Fruit fly (Drosophila melanogaster): ENCODE measurements around the gene Rsph9.

Rsph9 gene

DNA sequence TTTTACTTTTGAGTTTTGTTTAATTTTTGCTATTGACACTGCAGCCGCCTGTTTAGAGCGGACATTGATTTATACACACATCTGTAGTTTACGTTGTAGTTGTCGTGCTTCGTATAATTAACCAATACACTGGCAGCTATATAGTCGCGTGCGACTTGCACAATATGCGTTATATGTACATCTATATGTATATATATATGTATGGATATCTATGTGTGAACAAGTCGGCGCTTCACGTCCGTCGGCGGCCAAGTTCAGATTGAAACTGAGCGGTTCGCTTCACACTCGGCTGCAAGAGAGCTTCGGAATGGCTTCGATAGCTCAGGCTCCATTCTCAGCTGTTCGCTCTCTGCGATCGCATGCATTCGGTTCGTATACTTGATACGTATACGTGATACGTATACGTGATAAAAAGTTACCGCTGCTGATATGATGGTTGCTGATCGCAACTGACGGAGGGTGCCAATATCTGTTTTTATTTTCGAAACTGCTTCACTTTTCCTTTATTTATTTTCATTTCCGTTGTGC lies 15.6 kb upstream of the Rsph9 start:
- TF ChIP-seq rn (GFP tag; IDR thresholded peaks at IDR 0.05) (no peak), Snoo (tag; optimal IDR thresholded peaks at IDR 0.05) (peak; percentile 22), CG13204 (GFP tag; optimal IDR thresholded peaks at IDR 0.05) (peak; percentile 56), EcR (GFP tag; optimal IDR thresholded peaks at IDR 0.05) (peak; percentile 83), CG10348 (GFP tag; IDR thresholded peaks at IDR 0.05) (no peak), CG32121 (GFP tag; IDR thresholded peaks at IDR 0.05) (peak; percentile 50; the same call in 1 of the 2 replicates), CG12605 (GFP tag; IDR thresholded peaks at IDR 0.05) (peak; percentile 63), Pif1B (GFP tag; optimal IDR thresholded peaks at IDR 0.05) (peak; percentile 72), CG9948 (tag; optimal IDR thresholded peaks at IDR 0.05) (no peak), fd96Ca (GFP tag; IDR thresholded peaks at IDR 0.05) (no peak; the same call in 2 of the 3 replicates), CG34367 (tag; optimal IDR thresholded peaks at IDR 0.05) (peak; percentile 27), Ets98B (GFP tag; IDR thresholded peaks at IDR 0.05) (peak; percentile 72), CG14655 (GFP tag; optimal IDR thresholded peaks at IDR 0.05) (peak; percentile 43), gl (tag; optimal IDR thresholded peaks at IDR 0.05) (peak; percentile 57), D1 (tag; optimal IDR thresholded peaks at IDR 0.05) (no peak), CG4496 (GFP tag; IDR thresholded peaks at IDR 0.05) (peak; percentile 60; the same call in 2 of the 3 replicates), Pif1A (GFP tag; optimal IDR thresholded peaks at IDR 0.05) (peak; percentile 56), CG15710 (tag; optimal IDR thresholded peaks at IDR 0.05) (peak; percentile 10), CG8301 (tag; optimal IDR thresholded peaks at IDR 0.05) (peak; percentile 5), CG17806 (tag; optimal IDR thresholded peaks at IDR 0.05) (peak; percentile 42), CG8159 (tag; optimal IDR thresholded peaks at IDR 0.05) (peak; percentile 49)

DNA sequence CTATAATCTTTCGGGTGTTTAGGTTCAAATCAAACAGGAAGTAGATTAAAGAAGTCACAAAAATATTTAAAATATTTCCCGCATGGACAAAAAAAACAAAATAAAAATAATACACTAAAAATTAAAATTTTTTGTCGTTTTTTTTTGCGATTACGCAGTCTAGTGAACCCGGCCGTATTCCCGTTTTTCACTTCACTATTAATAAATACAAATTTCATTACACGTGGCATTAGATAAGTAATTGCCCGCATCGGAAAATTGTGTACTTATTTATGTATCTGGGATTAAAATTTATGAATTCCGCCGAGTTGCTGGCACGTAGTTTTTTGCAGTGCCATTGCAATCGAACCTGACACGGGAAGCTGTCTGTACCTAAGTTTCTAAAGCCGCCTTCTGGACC lies 14.8 kb upstream of the Rsph9 start:
- TF ChIP-seq CG8301 (tag; optimal IDR thresholded peaks at IDR 0.05), result peak; percentile 18
- peak; percentile 46 for TF ChIP-seq CG8159 (tag; optimal IDR thresholded peaks at IDR 0.05)
- peak; percentile 47; the same call in 1 of the 3 replicates for TF ChIP-seq fd96Ca (GFP tag; IDR thresholded peaks at IDR 0.05)
- no peak for TF ChIP-seq CG4496 (GFP tag; IDR thresholded peaks at IDR 0.05)
- peak; percentile 42 for TF ChIP-seq Pif1A (GFP tag; optimal IDR thresholded peaks at IDR 0.05)
- peak; percentile 11 for TF ChIP-seq CG17806 (tag; optimal IDR thresholded peaks at IDR 0.05)
- TF ChIP-seq CG12605 (GFP tag; IDR thresholded peaks at IDR 0.05), result no peak
- TF ChIP-seq CG10348 (GFP tag; IDR thresholded peaks at IDR 0.05), result no peak
- TF ChIP-seq CG15710 (tag; optimal IDR thresholded peaks at IDR 0.05), result peak; percentile 42
- TF ChIP-seq CG13204 (GFP tag; optimal IDR thresholded peaks at IDR 0.05), result no peak
- no peak for TF ChIP-seq gl (tag; optimal IDR thresholded peaks at IDR 0.05)
- TF ChIP-seq Ets98B (GFP tag; IDR thresholded peaks at IDR 0.05), result no peak
- peak; percentile 60 for TF ChIP-seq CG14655 (GFP tag; optimal IDR thresholded peaks at IDR 0.05)
- no peak for TF ChIP-seq D1 (tag; optimal IDR thresholded peaks at IDR 0.05)
- TF ChIP-seq CG32121 (GFP tag; IDR thresholded peaks at IDR 0.05), result no peak; the same call in 1 of the 2 replicates
- no peak for TF ChIP-seq EcR (GFP tag; optimal IDR thresholded peaks at IDR 0.05)
- no peak for TF ChIP-seq CG34367 (tag; optimal IDR thresholded peaks at IDR 0.05)
- TF ChIP-seq CG9948 (tag; optimal IDR thresholded peaks at IDR 0.05), result peak; percentile 21

DNA sequence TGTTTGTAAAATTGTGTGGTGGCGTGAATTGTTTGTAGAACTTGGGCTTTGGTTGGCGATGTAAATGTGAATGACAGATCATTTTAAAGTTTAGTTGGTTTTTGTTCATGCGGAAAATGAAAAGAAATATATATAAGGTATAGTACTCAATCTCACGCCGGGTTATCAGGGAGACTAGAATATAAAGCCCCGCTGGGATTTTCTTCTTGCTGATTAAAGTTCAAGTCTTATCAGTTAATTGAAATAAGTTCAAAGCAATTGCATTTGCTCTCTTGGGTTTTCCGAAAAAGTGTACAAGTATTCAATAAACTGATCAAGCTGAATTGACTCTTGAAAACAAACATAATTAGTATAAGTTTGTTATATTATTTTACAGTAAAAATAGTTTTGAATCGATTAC lies 13.0 kb upstream of the Rsph9 start:
- TF ChIP-seq CG12605 (GFP tag; IDR thresholded peaks at IDR 0.05) (no peak), EcR (GFP tag; optimal IDR thresholded peaks at IDR 0.05) (peak; percentile 4)

DNA sequence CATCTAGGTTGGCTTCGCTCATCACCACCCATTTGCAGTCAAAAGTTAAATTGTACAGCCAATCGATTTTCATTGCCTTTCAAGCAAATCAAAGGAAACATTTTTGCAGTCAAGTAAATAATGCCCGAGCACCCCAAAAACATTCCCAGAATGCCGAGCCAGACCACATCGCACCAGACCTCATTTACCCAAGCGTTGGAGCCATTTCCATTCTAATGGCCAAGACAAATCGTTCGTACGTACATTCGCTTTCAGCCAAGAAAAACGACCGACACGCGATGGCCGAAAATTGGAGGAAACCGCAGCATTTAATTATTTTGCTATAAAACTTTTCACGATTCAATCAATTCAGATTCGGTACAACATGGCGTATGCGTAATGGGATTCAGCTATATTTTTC lies 12.6 kb upstream of the Rsph9 start:
- no peak for TF ChIP-seq CG17806 (tag; optimal IDR thresholded peaks at IDR 0.05)
- no peak for TF ChIP-seq gl (tag; optimal IDR thresholded peaks at IDR 0.05)
- TF ChIP-seq Pif1A (GFP tag; optimal IDR thresholded peaks at IDR 0.05), result no peak
- no peak for TF ChIP-seq fd96Ca (GFP tag; IDR thresholded peaks at IDR 0.05)
- no peak for TF ChIP-seq CG14655 (GFP tag; optimal IDR thresholded peaks at IDR 0.05)
- TF ChIP-seq Pif1B (GFP tag; optimal IDR thresholded peaks at IDR 0.05), result no peak
- TF ChIP-seq CG34367 (tag; optimal IDR thresholded peaks at IDR 0.05), result no peak
- TF ChIP-seq CG4496 (GFP tag; IDR thresholded peaks at IDR 0.05), result no peak

DNA sequence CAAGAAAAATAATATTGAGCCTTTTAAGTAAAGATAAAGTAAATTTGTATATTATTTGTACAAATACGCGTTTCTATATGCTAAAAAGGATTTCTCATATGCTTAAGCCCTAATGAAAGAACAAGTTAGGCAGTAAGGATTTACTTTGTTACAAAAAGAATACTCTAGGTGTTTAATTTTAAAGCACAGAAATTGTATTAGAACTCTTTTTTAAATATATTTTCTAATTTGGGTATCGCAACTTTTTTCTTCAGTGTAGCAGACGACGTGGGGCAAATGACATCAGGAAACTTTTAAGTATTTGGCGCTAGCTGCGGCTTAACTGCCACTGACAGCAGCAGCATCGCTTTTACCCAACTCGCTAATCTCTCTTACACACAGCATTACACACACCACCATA lies 9.7 kb upstream of the Rsph9 start:
- TF ChIP-seq CG8301 (tag; optimal IDR thresholded peaks at IDR 0.05), result no peak
- TF ChIP-seq CG32121 (GFP tag; IDR thresholded peaks at IDR 0.05), result no peak
- no peak for TF ChIP-seq CG17806 (tag; optimal IDR thresholded peaks at IDR 0.05)
- TF ChIP-seq Snoo (tag; optimal IDR thresholded peaks at IDR 0.05), result no peak
- no peak for TF ChIP-seq Pif1B (GFP tag; optimal IDR thresholded peaks at IDR 0.05)
- TF ChIP-seq rn (GFP tag; IDR thresholded peaks at IDR 0.05), result no peak
- no peak for TF ChIP-seq fd96Ca (GFP tag; IDR thresholded peaks at IDR 0.05)
- peak; percentile 9 for TF ChIP-seq CG9948 (tag; optimal IDR thresholded peaks at IDR 0.05)
- peak; percentile 37 for TF ChIP-seq CG8159 (tag; optimal IDR thresholded peaks at IDR 0.05)
- peak; percentile 15 for TF ChIP-seq CG15710 (tag; optimal IDR thresholded peaks at IDR 0.05)
- no peak for TF ChIP-seq CG14655 (GFP tag; optimal IDR thresholded peaks at IDR 0.05)
- no peak for TF ChIP-seq D1 (tag; optimal IDR thresholded peaks at IDR 0.05)
- TF ChIP-seq CG4496 (GFP tag; IDR thresholded peaks at IDR 0.05), result no peak
- TF ChIP-seq gl (tag; optimal IDR thresholded peaks at IDR 0.05), result no peak

DNA sequence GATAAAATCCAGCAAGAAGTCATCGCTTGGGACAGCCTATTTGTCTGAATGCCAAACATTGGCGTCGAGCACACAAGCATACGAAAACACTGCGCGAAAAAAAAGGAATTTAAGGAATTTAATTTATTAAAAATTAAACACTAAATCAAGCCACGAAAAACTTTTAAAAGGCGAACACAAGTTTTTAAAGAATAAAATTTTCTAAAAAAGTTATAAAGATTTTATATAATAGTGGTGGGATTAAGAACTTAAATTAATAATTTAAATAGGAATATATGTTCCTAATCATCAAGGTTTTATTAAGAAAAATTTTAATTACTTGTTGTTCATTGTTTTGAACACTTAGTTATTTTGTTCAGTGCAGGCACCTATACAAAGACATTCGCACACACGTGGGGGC lies 8.9 kb upstream of the Rsph9 start:
- TF ChIP-seq CG15710 (tag; optimal IDR thresholded peaks at IDR 0.05), result peak; percentile 70
- peak; percentile 74 for TF ChIP-seq CG14655 (GFP tag; optimal IDR thresholded peaks at IDR 0.05)
- peak; percentile 20 for TF ChIP-seq D1 (tag; optimal IDR thresholded peaks at IDR 0.05)
- TF ChIP-seq CG8159 (tag; optimal IDR thresholded peaks at IDR 0.05), result peak; percentile 79
- no peak for TF ChIP-seq fd96Ca (GFP tag; IDR thresholded peaks at IDR 0.05)
- peak; percentile 73 for TF ChIP-seq CG9948 (tag; optimal IDR thresholded peaks at IDR 0.05)
- peak; percentile 62 for TF ChIP-seq CG17806 (tag; optimal IDR thresholded peaks at IDR 0.05)
- no peak for TF ChIP-seq CG4496 (GFP tag; IDR thresholded peaks at IDR 0.05)
- TF ChIP-seq CG34367 (tag; optimal IDR thresholded peaks at IDR 0.05), result peak; percentile 6

Measured in whole organism, pupa.